Fruit fly (Drosophila melanogaster): ENCODE measurements around the gene CG33090.

CG33090 gene

dm6 chr2L:14348602-14349001, 14.6 kb downstream of the CG33090 start, which contains the start of gene mTTF:
TSS of gene mTTF (minus strand) at chr2L:14348790.
- TF ChIP-seq Vsx2 (GFP tag; optimal IDR thresholded peaks at IDR 0.05; ENCODE audit: partially characterized antibody) (peak; percentile 74), sage (GFP tag; optimal IDR thresholded peaks at IDR 0.05) (no peak), h (GFP tag; optimal IDR thresholded peaks at IDR 0.05) (no peak), dl (GFP tag; optimal IDR thresholded peaks at IDR 0.05; ENCODE audit: insufficient read depth in 1 of 2, partially characterized antibody in 2 of 2) (peak in 1 of 2 experiments; percentile 4), Dif (GFP tag; optimal IDR thresholded peaks at IDR 0.05; ENCODE audit: partially characterized antibody) (peak; percentile 88)

- TF ChIP-seq Jra (GFP tag; optimal IDR thresholded peaks at IDR 0.05) (no peak), dmrt93B (GFP tag; optimal IDR thresholded peaks at IDR 0.05) (no peak), Abd-B (GFP tag; optimal IDR thresholded peaks at IDR 0.05) (no peak), fru (GFP tag; optimal IDR thresholded peaks at IDR 0.05) (no peak), Myc (optimal IDR thresholded peaks at IDR 0.05) (no peak)
Observed at dm6 chr2L:14350587-14350986, 16.6 kb downstream of the CG33090 start.

- TF ChIP-seq lola (GFP tag; optimal IDR thresholded peaks at IDR 0.05): no peak
- no peak for TF ChIP-seq pan (optimal IDR thresholded peaks at IDR 0.05)
- no peak for TF ChIP-seq dl (GFP tag; optimal IDR thresholded peaks at IDR 0.05; ENCODE audit: insufficient read depth in 1 of 2, partially characterized antibody in 2 of 2)
- no peak for TF ChIP-seq CrebA (GFP tag; optimal IDR thresholded peaks at IDR 0.05; ENCODE audit: borderline replicate concordance)
- no peak for TF ChIP-seq brk (GFP tag; optimal IDR thresholded peaks at IDR 0.05)
- no peak for TF ChIP-seq Mio (GFP tag; optimal IDR thresholded peaks at IDR 0.05)
- TF ChIP-seq GATAd (GFP tag; optimal IDR thresholded peaks at IDR 0.05): no peak
Observed at dm6 chr2L:14351441-14352127, 17.6 kb downstream of the CG33090 start, which contains the start of gene CG43052. TSS of gene CG43052 (plus strand) at chr2L:14352077.

- TF ChIP-seq OdsH (GFP tag; optimal IDR thresholded peaks at IDR 0.05) (peak; percentile 73), Sp1 (GFP tag; optimal IDR thresholded peaks at IDR 0.05) (peak; percentile 79), Rel (GFP tag; optimal IDR thresholded peaks at IDR 0.05) (no peak), Rel (tag; optimal IDR thresholded peaks at IDR 0.05) (peak; percentile 16), fru (GFP tag; optimal IDR thresholded peaks at IDR 0.05) (peak; percentile 84), Hr83 (GFP tag; optimal IDR thresholded peaks at IDR 0.05; ENCODE audit: poor library complexity, severe bottlenecking) (peak; percentile 20), ey (GFP tag; optimal IDR thresholded peaks at IDR 0.05) (peak; percentile 77), Vsx2 (GFP tag; optimal IDR thresholded peaks at IDR 0.05; ENCODE audit: partially characterized antibody) (no peak), sv (GFP tag; optimal IDR thresholded peaks at IDR 0.05) (peak; percentile 37), Dif (GFP tag; optimal IDR thresholded peaks at IDR 0.05; ENCODE audit: partially characterized antibody) (no peak), tai (GFP tag; optimal IDR thresholded peaks at IDR 0.05) (no peak), Hr78 (GFP tag; optimal IDR thresholded peaks at IDR 0.05) (no peak), foxo (GFP tag; optimal IDR thresholded peaks at IDR 0.05) (peak; percentile 36 to 83), GATAd (GFP tag; optimal IDR thresholded peaks at IDR 0.05) (no peak), CG32264 (GFP tag; optimal IDR thresholded peaks at IDR 0.05) (peak; percentile 20), dmrt93B (GFP tag; optimal IDR thresholded peaks at IDR 0.05) (peak; percentile 42), psq (GFP tag; optimal IDR thresholded peaks at IDR 0.05) (peak; percentile 66), Dfd (GFP tag; optimal IDR thresholded peaks at IDR 0.05) (no peak), Jra (GFP tag; optimal IDR thresholded peaks at IDR 0.05) (peak; percentile 60), woc (GFP tag; optimal IDR thresholded peaks at IDR 0.05) (peak; percentile 62), sage (GFP tag; optimal IDR thresholded peaks at IDR 0.05) (peak; percentile 65), Myc (optimal IDR thresholded peaks at IDR 0.05) (peak; percentile 50), usp (GFP tag; optimal IDR thresholded peaks at IDR 0.05) (no peak), CG9705 (GFP tag; optimal IDR thresholded peaks at IDR 0.05) (no peak), HLH106 (tag; optimal IDR thresholded peaks at IDR 0.05) (peak; percentile 73), rgr (GFP tag; optimal IDR thresholded peaks at IDR 0.05) (peak; percentile 87), h (GFP tag; optimal IDR thresholded peaks at IDR 0.05) (peak; percentile 69), br (GFP tag; optimal IDR thresholded peaks at IDR 0.05) (peak; percentile 76)
Observed at dm6 chr2L:14355033-14355851, 21.3 kb downstream of the CG33090 start, which contains the start of gene Rab14. TSS of gene Rab14 (plus strand) at chr2L:14355145.
